Fruit fly (Drosophila melanogaster): ENCODE data around the gene DCX-EMAP.
A peak's percentile ranks its signal among the peaks of the same experiment; 100 is the strongest.

The DCX-EMAP gene

DNA sequence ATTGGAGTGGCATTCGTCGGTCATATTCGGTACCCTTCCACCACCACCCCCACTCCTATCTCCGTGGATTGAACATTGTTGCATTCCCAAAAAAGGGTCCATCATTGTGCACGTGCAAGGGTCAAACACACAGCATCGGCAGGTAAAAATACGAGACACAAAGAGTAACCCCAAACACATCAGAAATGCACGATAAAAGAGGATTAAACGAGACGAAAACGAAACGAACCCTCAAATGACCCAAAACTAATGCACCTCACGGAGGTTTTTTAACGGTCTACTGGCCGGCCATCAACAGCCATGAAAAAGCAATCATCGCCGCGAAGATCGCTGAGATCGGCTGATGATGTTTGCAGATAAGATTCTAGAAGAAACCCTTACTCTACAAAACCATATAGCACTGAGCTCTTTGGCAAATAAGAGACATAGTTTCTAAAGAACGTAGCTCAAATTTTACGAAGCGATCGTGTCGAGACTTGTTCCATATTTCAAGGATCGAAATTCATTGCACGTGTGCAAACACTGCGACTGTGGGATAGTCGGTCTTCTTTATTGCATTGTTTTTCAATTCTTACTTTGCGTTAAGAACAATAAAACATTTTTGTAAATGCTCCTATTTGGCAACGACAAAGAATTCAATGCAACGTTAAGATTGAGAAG is 62.7 kb downstream of the DCX-EMAP start (continued):
- TF ChIP-seq CG15479 (GFP tag; optimal IDR thresholded peaks at IDR 0.05) (peak; percentile 93), CG13624 (GFP tag; optimal IDR thresholded peaks at IDR 0.05) (no peak), yki (optimal IDR thresholded peaks at IDR 0.05) (no peak), CG14050 (GFP tag; IDR thresholded peaks at IDR 0.05) (no peak), CG31388 (GFP tag; optimal IDR thresholded peaks at IDR 0.05) (no peak), gsb-n (tag; optimal IDR thresholded peaks at IDR 0.05) (peak; percentile 26), ac (GFP tag; optimal IDR thresholded peaks at IDR 0.05) (no peak), prd (optimal IDR thresholded peaks at IDR 0.05) (no peak), prd (GFP tag; IDR thresholded peaks at IDR 0.05) (no peak), Abd-B (GFP tag; optimal IDR thresholded peaks at IDR 0.05) (no peak), NK7.1 (GFP tag; optimal IDR thresholded peaks at IDR 0.05) (no peak), E2f1 (GFP tag; IDR thresholded peaks at IDR 0.05) (no peak), aop (GFP tag; IDR thresholded peaks at IDR 0.05) (no peak), kni (GFP tag; optimal IDR thresholded peaks at IDR 0.05) (peak; percentile 79), zen (tag; optimal IDR thresholded peaks at IDR 0.05) (peak; percentile 80), org-1 (GFP tag; optimal IDR thresholded peaks at IDR 0.05) (no peak), rib (GFP tag; IDR thresholded peaks at IDR 0.05) (0 out of 2 replicates have a peak, but pooled peaks have one; percentile 16), Myb (GFP tag; optimal IDR thresholded peaks at IDR 0.05) (no peak), CG13287 (GFP tag; IDR thresholded peaks at IDR 0.05; ENCODE audit: partially characterized antibody) (no peak), jumu (GFP tag; optimal IDR thresholded peaks at IDR 0.05) (no peak), disco-r (GFP tag; optimal IDR thresholded peaks at IDR 0.05) (no peak), Stat92E (GFP tag; optimal IDR thresholded peaks at IDR 0.05) (no peak), chm (GFP tag; IDR thresholded peaks at IDR 0.05) (no peak), corto (GFP tag; optimal IDR thresholded peaks at IDR 0.05) (no peak), insv (GFP tag; optimal IDR thresholded peaks at IDR 0.05) (peak in 1 of 2 experiments; percentile 26), zf30C (GFP tag; optimal IDR thresholded peaks at IDR 0.05) (peak; percentile 2), al (GFP tag; IDR thresholded peaks at IDR 0.05) (no peak), p53 (GFP tag; optimal IDR thresholded peaks at IDR 0.05) (peak; percentile 92), crp (GFP tag; optimal IDR thresholded peaks at IDR 0.05) (no peak), pros (GFP tag; optimal IDR thresholded peaks at IDR 0.05) (peak; percentile 59), grn (GFP tag; optimal IDR thresholded peaks at IDR 0.05) (peak; percentile 95), HLH3B (GFP tag; IDR thresholded peaks at IDR 0.05) (no peak), gro (GFP tag; optimal IDR thresholded peaks at IDR 0.05) (no peak), bbx (GFP tag; IDR thresholded peaks at IDR 0.05; ENCODE audit: partially characterized antibody) (no peak), tll (GFP tag; optimal IDR thresholded peaks at IDR 0.05) (peak in 1 of 2 experiments; percentile 4), CG3163 (GFP tag; optimal IDR thresholded peaks at IDR 0.05) (no peak), D (optimal IDR thresholded peaks at IDR 0.05) (peak; percentile 60), D (GFP tag; optimal IDR thresholded peaks at IDR 0.05) (peak; percentile 19), CG18262 (tag; optimal IDR thresholded peaks at IDR 0.05) (no peak), TFAM (GFP tag; optimal IDR thresholded peaks at IDR 0.05) (no peak), fd102C (GFP tag; optimal IDR thresholded peaks at IDR 0.05) (peak; percentile 2), Ptx1 (GFP tag; IDR thresholded peaks at IDR 0.05) (no peak), CG14014 (GFP tag; IDR thresholded peaks at IDR 0.05) (no peak), CG10274 (GFP tag; optimal IDR thresholded peaks at IDR 0.05) (no peak), CG11696 (GFP tag; IDR thresholded peaks at IDR 0.05) (no peak), caup (GFP tag; optimal IDR thresholded peaks at IDR 0.05; ENCODE audit: severe bottlenecking) (no peak), CG17912 (GFP tag; optimal IDR thresholded peaks at IDR 0.05) (no peak), vfl (GFP tag; optimal IDR thresholded peaks at IDR 0.05) (no peak), Scr (GFP tag; IDR thresholded peaks at IDR 0.05; ENCODE audit: partially characterized antibody) (no peak), CG8359 (GFP tag; optimal IDR thresholded peaks at IDR 0.05; ENCODE audit: borderline replicate concordance) (no peak)
